Fruit fly (Drosophila melanogaster) whole organism, embryonic: Measurements from ENCODE around the gene CG13404.
A peak's percentile ranks its signal among the peaks of the same experiment; 100 is the strongest.

Experiments used
- Bdp1 ChIP-seq: fragments of 200-800 bp; sonication (Bioruptor generic); optimal IDR thresholded peaks from 3 replicates; lab custom pipeline; 2016; ENCODE audit warnings: missing biosample characterization, missing genetic modification characterization
- CG11504 ChIP-seq: fragments of 200-800 bp; sonication (Bioruptor generic); optimal IDR thresholded peaks from 3 replicates; lab custom pipeline; 2019; ENCODE audit warnings: missing biosample characterization, mild to moderate bottlenecking, missing genetic modification characterization, moderate library complexity
- CG12071 ChIP-seq: fragments of 200-800 bp; sonication (Bioruptor generic); optimal IDR thresholded peaks from 3 replicates; lab custom pipeline; 2018; ENCODE audit warnings: missing biosample characterization, mild to moderate bottlenecking, missing genetic modification characterization
- CG12219 ChIP-seq: fragments of 200-800 bp; sonication (Bioruptor generic); optimal IDR thresholded peaks from 3 replicates; lab custom pipeline; 2018; ENCODE audit warnings: missing biosample characterization, mild to moderate bottlenecking, missing genetic modification characterization
- CG15696 ChIP-seq: fragments of 200-800 bp; sonication (Bioruptor generic); optimal IDR thresholded peaks from 2 replicates; lab custom pipeline; 2019; ENCODE audit warnings: missing biosample characterization, mild to moderate bottlenecking, missing genetic modification characterization, moderate library complexity
- CG1832 ChIP-seq: fragments of 200-800 bp; sonication (Bioruptor generic); optimal IDR thresholded peaks from 2 replicates; lab custom pipeline; 2017; ENCODE audit warnings: missing biosample characterization, mild to moderate bottlenecking, missing genetic modification characterization, inconsistent platforms
- CG18476 ChIP-seq: fragments of 200-800 bp; sonication (Bioruptor generic); optimal IDR thresholded peaks from 2 replicates; lab custom pipeline; 2016; ENCODE audit warnings: missing biosample characterization, mild to moderate bottlenecking, missing genetic modification characterization
- CG2712 ChIP-seq: fragments of 200-800 bp; optimal IDR thresholded peaks from 3 replicates; lab custom pipeline; 2019; ENCODE audit warnings: missing biosample characterization, mild to moderate bottlenecking, missing genetic modification characterization, moderate library complexity
- CG32772 ChIP-seq: fragments of 200-800 bp; sonication (Bioruptor generic); IDR thresholded peaks from 2 replicates; pipeline ENCODE4 v1.3.6; 2022; ENCODE audit warnings: missing biosample characterization, missing genetic modification characterization
- CG34422 ChIP-seq: fragments of 200-800 bp; sonication (Bioruptor generic); IDR thresholded peaks from 3 replicates; pipeline ENCODE4 v1.3.6; 2022; ENCODE audit warnings: missing biosample characterization, missing genetic modification characterization
- CG3838 ChIP-seq: fragments of 200-800 bp; sonication (Bioruptor generic); optimal IDR thresholded peaks from 3 replicates; lab custom pipeline; 2016; ENCODE audit warnings: missing biosample characterization, missing genetic modification characterization
- CG3995 ChIP-seq: fragments of 200-800 bp; sonication (Bioruptor generic); optimal IDR thresholded peaks from 3 replicates; lab custom pipeline; 2016; ENCODE audit warnings: missing biosample characterization, missing genetic modification characterization
- CG4360 ChIP-seq: fragments of 200-800 bp; sonication (Bioruptor generic); IDR thresholded peaks from 2 replicates; pipeline ENCODE4 v1.3.6; 2022; ENCODE audit warnings: missing biosample characterization, missing genetic modification characterization
- CG5953 ChIP-seq: fragments of 200-800 bp; sonication (Bioruptor generic); IDR thresholded peaks from 2 replicates; pipeline ENCODE4 v1.3.6; 2022; ENCODE audit warnings: missing biosample characterization, missing genetic modification characterization
- CG6854 ChIP-seq: fragments of 200-800 bp; sonication (Bioruptor generic); optimal IDR thresholded peaks from 3 replicates; lab custom pipeline; 2017; ENCODE audit warnings: missing biosample characterization, mild to moderate bottlenecking, missing genetic modification characterization
- CG7357 ChIP-seq: fragments of 200-800 bp; sonication (Bioruptor generic); IDR thresholded peaks from 3 replicates; pipeline ENCODE4 v1.3.6; 2022; ENCODE audit warnings: missing biosample characterization, missing genetic modification characterization
- CG7963 ChIP-seq: fragments of 200-800 bp; sonication (Bioruptor generic); IDR thresholded peaks from 3 replicates; pipeline ENCODE4 v1.3.6; 2022; ENCODE audit warnings: missing biosample characterization, missing genetic modification characterization; ENCODE audit not compliant: partially characterized antibody
- CG8765 ChIP-seq: fragments of 200-800 bp; sonication (Bioruptor generic); IDR thresholded peaks from 2 replicates; pipeline ENCODE4 v1.3.6; 2022; ENCODE audit warnings: missing biosample characterization, missing genetic modification characterization
- CG9797 ChIP-seq: fragments of 200-800 bp; sonication (Bioruptor generic); optimal IDR thresholded peaks from 3 replicates; lab custom pipeline; 2018; ENCODE audit warnings: missing biosample characterization, mild to moderate bottlenecking, missing genetic modification characterization
- CG9817 ChIP-seq: fragments of 200-800 bp; sonication (Bioruptor generic); optimal IDR thresholded peaks from 2 replicates; lab custom pipeline; 2018; ENCODE audit warnings: missing biosample characterization, mild to moderate bottlenecking, missing genetic modification characterization, moderate library complexity
- Camta ChIP-seq: fragments of 200-800 bp; sonication (Bioruptor generic); optimal IDR thresholded peaks from 2 replicates; lab custom pipeline; 2016; ENCODE audit warnings: missing biosample characterization, missing genetic modification characterization
- CkIIα-i1 ChIP-seq: fragments of 200-800 bp; sonication (Bioruptor generic); IDR thresholded peaks from 2 replicates; pipeline ENCODE4 v1.3.6; 2022; ENCODE audit warnings: missing biosample characterization, missing genetic modification characterization
- Deaf1 ChIP-seq: fragments of 200-800 bp; optimal IDR thresholded peaks from 3 replicates; lab custom pipeline; 2019; ENCODE audit warnings: missing biosample characterization, mild to moderate bottlenecking, missing genetic modification characterization, moderate library complexity
- Dfd ChIP-seq, 2 experiments: fragments of >200 bp; optimal IDR thresholded peaks; 2 replicates each; lab custom pipeline; 2017; ENCODE audit warnings: missing biosample characterization in 2 of 2, missing genetic modification characterization in 2 of 2
- Gsc ChIP-seq: fragments of 200-800 bp; sonication (Bioruptor generic); IDR thresholded peaks from 2 replicates; pipeline ENCODE4 v1.3.6; 2022; ENCODE audit warnings: missing biosample characterization, missing genetic modification characterization
- Meics ChIP-seq: fragments of 200-800 bp; sonication (Bioruptor generic); optimal IDR thresholded peaks from 2 replicates; lab custom pipeline; 2017; ENCODE audit warnings: missing biosample characterization, mild to moderate bottlenecking, missing genetic modification characterization
- Oli ChIP-seq: fragments of 200-800 bp; sonication (Bioruptor generic); optimal IDR thresholded peaks from 2 replicates; lab custom pipeline; 2018; ENCODE audit warnings: missing biosample characterization, mild to moderate bottlenecking, missing genetic modification characterization, moderate library complexity
- Optix ChIP-seq: fragments of 200-800 bp; sonication (Bioruptor generic); IDR thresholded peaks from 3 replicates; pipeline ENCODE4 v1.3.6; 2022; ENCODE audit warnings: missing biosample characterization, missing genetic modification characterization
- Sin3A ChIP-seq: fragments of >200 bp; optimal IDR thresholded peaks from 2 replicates; lab custom pipeline; 2018
- Sry-δ ChIP-seq: fragments of 200-800 bp; sonication (Bioruptor generic); optimal IDR thresholded peaks from 2 replicates; lab custom pipeline; 2016; ENCODE audit warnings: missing biosample characterization, missing genetic modification characterization
- Xbp1 ChIP-seq: fragments of 200-800 bp; sonication (Bioruptor generic); optimal IDR thresholded peaks from 3 replicates; lab custom pipeline; 2016; ENCODE audit warnings: missing biosample characterization, mild to moderate bottlenecking, missing genetic modification characterization
- cad ChIP-seq: fragments of >200 bp; optimal IDR thresholded peaks from 2 replicates; lab custom pipeline; 2017; ENCODE audit warnings: missing biosample characterization, missing genetic modification characterization
- dimm ChIP-seq: fragments of 200-800 bp; sonication (Bioruptor generic); IDR thresholded peaks from 2 replicates; pipeline ENCODE4 v1.3.6; 2022; ENCODE audit warnings: missing biosample characterization, missing genetic modification characterization
- dm ChIP-seq: fragments of 200-800 bp; sonication (Bioruptor generic); optimal IDR thresholded peaks from 3 replicates; lab custom pipeline; 2016; ENCODE audit warnings: missing biosample characterization, missing genetic modification characterization
- dmrt99B ChIP-seq: fragments of 200-800 bp; sonication (Bioruptor generic); optimal IDR thresholded peaks from 2 replicates; lab custom pipeline; 2018; ENCODE audit warnings: missing biosample characterization, mild to moderate bottlenecking, missing genetic modification characterization, moderate library complexity
- ewg ChIP-seq: fragments of 200-800 bp; sonication (Bioruptor generic); optimal IDR thresholded peaks from 3 replicates; lab custom pipeline; 2017; ENCODE audit warnings: mild to moderate bottlenecking, missing biosample characterization, missing genetic modification reagents, missing genetic modification characterization
- fd102C ChIP-seq: fragments of 200-800 bp; sonication (Bioruptor generic); optimal IDR thresholded peaks from 2 replicates; lab custom pipeline; 2018; ENCODE audit warnings: missing biosample characterization, mild to moderate bottlenecking, missing genetic modification characterization, moderate library complexity
- her ChIP-seq: fragments of 200-800 bp; sonication (Bioruptor generic); optimal IDR thresholded peaks from 2 replicates; lab custom pipeline; 2016; ENCODE audit warnings: missing biosample characterization, missing genetic modification characterization
- hkb ChIP-seq, 2 experiments: fragments of 200-800 bp in 1 of 2; fragments of >200 bp in 1 of 2; sonication (Bioruptor generic) in 1 of 2; IDR thresholded peaks in 1 of 2; optimal IDR thresholded peaks in 1 of 2; 2 replicates each; pipeline versions ENCODE4 v1.3.6 to Lab custom; 2017 to 2022; ENCODE audit warnings: missing biosample characterization in 1 of 2, missing genetic modification characterization in 1 of 2
- insv ChIP-seq, 2 experiments: fragments of 200-800 bp; sonication (Bioruptor generic); optimal IDR thresholded peaks; 3 replicates each; lab custom pipeline; 2016 to 2018; ENCODE audit warnings: missing biosample characterization in 2 of 2, missing genetic modification characterization in 2 of 2
- inv ChIP-seq: fragments of 200-800 bp; sonication (Bioruptor generic); IDR thresholded peaks from 2 replicates; pipeline ENCODE4 v1.3.6; 2022; ENCODE audit warnings: missing biosample characterization, missing genetic modification characterization; ENCODE audit not compliant: partially characterized antibody
- lab ChIP-seq: fragments of 200-800 bp; sonication (Bioruptor generic); optimal IDR thresholded peaks from 3 replicates; lab custom pipeline; 2017; ENCODE audit warnings: missing biosample characterization, missing genetic modification characterization, mild to moderate bottlenecking, moderate library complexity, missing genetic modification reagents
- lbe ChIP-seq: fragments of 200-800 bp; sonication (Bioruptor generic); optimal IDR thresholded peaks from 2 replicates; lab custom pipeline; 2016; ENCODE audit warnings: missing biosample characterization, mild to moderate bottlenecking, missing genetic modification characterization
- pita ChIP-seq: fragments of 200-800 bp; sonication (Bioruptor generic); optimal IDR thresholded peaks from 2 replicates; lab custom pipeline; 2017; ENCODE audit warnings: missing biosample characterization, mild to moderate bottlenecking, missing genetic modification characterization
- pzg ChIP-seq: fragments of 200-800 bp; sonication (Bioruptor generic); optimal IDR thresholded peaks from 3 replicates; lab custom pipeline; 2018; ENCODE audit warnings: missing biosample characterization, mild to moderate bottlenecking, missing genetic modification characterization, moderate library complexity
- salm ChIP-seq: fragments of 200-800 bp; sonication (Bioruptor generic); optimal IDR thresholded peaks from 2 replicates; lab custom pipeline; 2018; ENCODE audit warnings: missing biosample characterization, mild to moderate bottlenecking, missing genetic modification characterization
- seq ChIP-seq: fragments of 200-800 bp; sonication (Bioruptor generic); IDR thresholded peaks from 2 replicates; pipeline ENCODE4 v1.3.6; 2022; ENCODE audit warnings: missing biosample characterization, missing genetic modification characterization
- tin ChIP-seq: fragments of 200-800 bp; sonication (Bioruptor generic); optimal IDR thresholded peaks from 3 replicates; lab custom pipeline; 2016; ENCODE audit warnings: missing biosample characterization, missing genetic modification characterization
- vnd ChIP-seq: fragments of 200-800 bp; sonication (Bioruptor generic); IDR thresholded peaks from 3 replicates; pipeline ENCODE4 v1.3.6; 2022; ENCODE audit warnings: missing biosample characterization, missing genetic modification characterization; ENCODE audit not compliant: partially characterized antibody
- zfh1 ChIP-seq: fragments of 200-800 bp; sonication (Bioruptor generic); IDR thresholded peaks from 3 replicates; pipeline ENCODE4 v1.3.6; 2022; ENCODE audit warnings: missing biosample characterization, missing genetic modification characterization

CG13404 gene

dm6 chrX:14218045-14218483 lies 48.0 kb downstream of the CG13404 start (continued):
- TF ChIP-seq salm (tag; lab: Kevin White, UChicago) (peak; percentile 86), CG6854 (GFP tag; lab: Kevin White, UChicago) (peak; percentile 80), dmrt99B (tag; lab: Kevin White, UChicago) (peak; percentile 92), CG2712 (tag; lab: Kevin White, UChicago) (peak; percentile 92), CG5953 (peak; percentile 69; the same call in 1 of the 2 replicates), insv (GFP tag; optimal IDR thresholded peaks at IDR 0.05; lab: Kevin White, UChicago) (peak in 1 of 2 experiments; percentile 21), seq (peak; percentile 80), Optix (0 out of 3 replicates have a peak, but pooled peaks have one; percentile 53), Xbp1 (GFP tag; lab: Kevin White, UChicago) (peak; percentile 88), CG12219 (GFP tag; lab: Kevin White, UChicago) (peak; percentile 69), Bdp1 (GFP tag; lab: Kevin White, UChicago) (peak; percentile 52), Dfd (GFP tag; optimal IDR thresholded peaks at IDR 0.05; lab: Kevin White, UChicago) (no peak), fd102C (GFP tag; lab: Kevin White, UChicago) (peak; percentile 23), ewg (GFP tag; lab: Kevin White, UChicago) (peak; percentile 67), pita (GFP tag; lab: Kevin White, UChicago) (no peak), CG32772 (peak; percentile 85), CkIIα-i1 (no peak), tin (GFP tag; lab: Kevin White, UChicago) (peak; percentile 82), lab (peak; percentile 93), pzg (no peak), Camta (GFP tag; lab: Kevin White, UChicago) (peak; percentile 75), CG7963 (no peak), vnd (GFP tag; lab: Robert Waterston, UW) (no peak), Gsc (GFP tag; lab: Robert Waterston, UW) (no peak), Sry-δ (GFP tag; lab: Kevin White, UChicago) (peak; percentile 26), her (GFP tag; lab: Kevin White, UChicago) (no peak), CG1832 (GFP tag; lab: Kevin White, UChicago) (no peak), lbe (GFP tag; lab: Kevin White, UChicago) (peak; percentile 95), Meics (GFP tag; lab: Kevin White, UChicago) (peak; percentile 87), CG3995 (GFP tag; lab: Kevin White, UChicago) (peak; percentile 29), CG12071 (peak; percentile 62), Deaf1 (tag; lab: Kevin White, UChicago) (peak; percentile 67), CG11504 (peak; percentile 93), CG9817 (tag; lab: Kevin White, UChicago) (peak; percentile 80), zfh1 (peak; percentile 90), CG9797 (GFP tag; lab: Kevin White, UChicago) (no peak), CG34422 (GFP tag; lab: Robert Waterston, UW) (peak; percentile 88), Sin3A (no peak), inv (GFP tag; lab: Robert Waterston, UW) (no peak), CG18476 (GFP tag; lab: Kevin White, UChicago) (peak; percentile 79), CG7357 (peak; percentile 72; the same call in 2 of the 3 replicates), Oli (tag; lab: Kevin White, UChicago) (peak; percentile 88), dimm (GFP tag; lab: Robert Waterston, UW) (peak; percentile 60; the same call in 1 of the 2 replicates), CG3838 (GFP tag; lab: Kevin White, UChicago) (peak; percentile 35), cad (GFP tag; lab: Kevin White, UChicago) (no peak), CG4360 (GFP tag; lab: Robert Waterston, UW) (0 out of 2 replicates have a peak, but pooled peaks have one; percentile 27), CG15696 (tag; lab: Kevin White, UChicago) (peak; percentile 75), hkb (optimal IDR thresholded peaks at IDR 0.05; lab: Kevin White, UChicago) (no peak), hkb (GFP tag; IDR thresholded peaks at IDR 0.05; lab: Robert Waterston, UW) (peak; percentile 93), CG8765 (GFP tag; lab: Robert Waterston, UW) (peak; percentile 62), dm (GFP tag; lab: Kevin White, UChicago) (no peak)
